Fruit fly (Drosophila melanogaster): ENCODE measurements around the gene CG33270.
A peak's percentile ranks its signal among the peaks of the same experiment; 100 is the strongest.

CG33270 gene

dm6 chr3L:11540330-11540702 is 38.1 kb downstream of the CG33270 start (continued):
- TF ChIP-seq CG3407 (GFP tag; optimal IDR thresholded peaks at IDR 0.05) (peak; percentile 63), salm (tag; optimal IDR thresholded peaks at IDR 0.05) (no peak), Bdp1 (GFP tag; optimal IDR thresholded peaks at IDR 0.05) (no peak), gce (GFP tag; IDR thresholded peaks at IDR 0.05) (peak; percentile 53; the same call in 1 of the 3 replicates), CG17829 (tag; optimal IDR thresholded peaks at IDR 0.05) (peak; percentile 25), lov (optimal IDR thresholded peaks at IDR 0.05) (no peak), lov (GFP tag; IDR thresholded peaks at IDR 0.05) (0 out of 3 replicates have a peak, but pooled peaks have one; percentile 12), Hr78 (GFP tag; optimal IDR thresholded peaks at IDR 0.05) (peak in 1 of 2 experiments; percentile 58), CG18599 (GFP tag; optimal IDR thresholded peaks at IDR 0.05) (peak; percentile 42), fd96Cb (tag; optimal IDR thresholded peaks at IDR 0.05) (no peak), Neu2 (GFP tag; optimal IDR thresholded peaks at IDR 0.05; ENCODE audit: borderline replicate concordance) (no peak), fd64A (GFP tag; optimal IDR thresholded peaks at IDR 0.05) (peak; percentile 60), HLH54F (GFP tag; optimal IDR thresholded peaks at IDR 0.05) (no peak), CG34422 (GFP tag; IDR thresholded peaks at IDR 0.05) (no peak)

dm6 chr3L:11539511-11540329 is 38.7 kb downstream of the CG33270 start:
- 0 out of 2 replicates have a peak, but pooled peaks have one; percentile 25 for TF ChIP-seq sna (GFP tag; IDR thresholded peaks at IDR 0.05; ENCODE audit: partially characterized antibody)
- TF ChIP-seq gfzf (GFP tag; optimal IDR thresholded peaks at IDR 0.05): peak; percentile 7
- TF ChIP-seq caup (GFP tag; optimal IDR thresholded peaks at IDR 0.05; ENCODE audit: severe bottlenecking): no peak
- peak; percentile 22; the same call in 1 of the 2 replicates for TF ChIP-seq nerfin-2 (GFP tag; IDR thresholded peaks at IDR 0.05; ENCODE audit: partially characterized antibody)
- TF ChIP-seq pan (optimal IDR thresholded peaks at IDR 0.05): no peak
- TF ChIP-seq pan (GFP tag; optimal IDR thresholded peaks at IDR 0.05 in 1 of 2, IDR thresholded peaks at IDR 0.05 in 1 of 2): no peak
- no peak for TF ChIP-seq BtbVII (GFP tag; optimal IDR thresholded peaks at IDR 0.05)
- no peak for TF ChIP-seq CG7372 (GFP tag; IDR thresholded peaks at IDR 0.05)
- TF ChIP-seq Poxn (GFP tag; IDR thresholded peaks at IDR 0.05): no peak
- TF ChIP-seq CG14014 (GFP tag; IDR thresholded peaks at IDR 0.05): no peak
- peak; percentile 37 for TF ChIP-seq Med (GFP tag)
- TF ChIP-seq CG10959 (GFP tag; IDR thresholded peaks at IDR 0.05): no peak
- no peak for TF ChIP-seq CG32767 (GFP tag; IDR thresholded peaks at IDR 0.05)
- TF ChIP-seq jigr1 (GFP tag; IDR thresholded peaks at IDR 0.05): no peak
- TF ChIP-seq CG3838 (GFP tag; optimal IDR thresholded peaks at IDR 0.05): no peak
- no peak for TF ChIP-seq crc (GFP tag; optimal IDR thresholded peaks at IDR 0.05)
- peak; percentile 90 for TF ChIP-seq oc (tag; optimal IDR thresholded peaks at IDR 0.05)
- TF ChIP-seq Awh (GFP tag; IDR thresholded peaks at IDR 0.05): peak; percentile 58; the same call in 1 of the 2 replicates
- TF ChIP-seq abd-A (tag; optimal IDR thresholded peaks at IDR 0.05): peak; percentile 57
- TF ChIP-seq fd64A (GFP tag; optimal IDR thresholded peaks at IDR 0.05): no peak
- TF ChIP-seq vvl (GFP tag; IDR thresholded peaks at IDR 0.05): peak; percentile 37; the same call in 1 of the 2 replicates
- TF ChIP-seq Hr51 (GFP tag; optimal IDR thresholded peaks at IDR 0.05): no peak
- TF ChIP-seq H15 (GFP tag; IDR thresholded peaks at IDR 0.05): no peak
- TF ChIP-seq unc-4 (GFP tag; IDR thresholded peaks at IDR 0.05; ENCODE audit: partially characterized antibody): no peak
- no peak for TF ChIP-seq Hey (tag; optimal IDR thresholded peaks at IDR 0.05)
- no peak for TF ChIP-seq CG6683 (GFP tag; optimal IDR thresholded peaks at IDR 0.05)
- peak; percentile 46; the same call in 1 of the 2 replicates for TF ChIP-seq CG13287 (GFP tag; IDR thresholded peaks at IDR 0.05; ENCODE audit: partially characterized antibody)
- 0 out of 4 replicates have a peak, but pooled peaks have one; percentile 6 for TF ChIP-seq chinmo (GFP tag; IDR thresholded peaks at IDR 0.05; ENCODE audit: partially characterized antibody)
- TF ChIP-seq stwl (tag; optimal IDR thresholded peaks at IDR 0.05): peak; percentile 98
- TF ChIP-seq ems (GFP tag; optimal IDR thresholded peaks at IDR 0.05): no peak
- no peak for TF ChIP-seq pita (GFP tag; optimal IDR thresholded peaks at IDR 0.05)
- no peak for TF ChIP-seq otp (GFP tag; IDR thresholded peaks at IDR 0.05)
- TF ChIP-seq pfk (GFP tag; optimal IDR thresholded peaks at IDR 0.05): no peak
- TF ChIP-seq CG11723 (GFP tag; optimal IDR thresholded peaks at IDR 0.05): no peak

Data from whole organism, embryonic.